Worm (Caenorhabditis elegans) whole organism, late embryonic: ENCODE data around the gene gcy-12.

Source experiments
- K02D7.2 ChIP-seq: sonication (generic microtip); optimal IDR thresholded peaks from 2 replicates; lab custom pipeline; 2017; ENCODE audit warnings: mild to moderate bottlenecking, missing genetic modification characterization, missing compliant biosample characterization
- ceh-18 ChIP-seq: sonication (generic microtip); optimal IDR thresholded peaks from 2 replicates; lab custom pipeline; 2016; ENCODE audit warnings: missing genetic modification characterization, missing compliant biosample characterization
- ceh-19 ChIP-seq: fragments of 200-800 bp; sonication (Bioruptor generic); optimal IDR thresholded peaks from 2 replicates; lab custom pipeline; 2018; ENCODE audit warnings: mild to moderate bottlenecking, missing genetic modification characterization, missing compliant biosample characterization
- ceh-22 ChIP-seq: sonication (generic microtip); optimal IDR thresholded peaks from 2 replicates; lab custom pipeline; 2017; ENCODE audit warnings: missing biosample characterization, missing genetic modification characterization
- ceh-30 ChIP-seq: fragments of 150-350 bp; optimal IDR thresholded peaks from 2 replicates; lab custom pipeline; 2014; ENCODE audit warnings: missing biosample characterization, missing genetic modification characterization
- ceh-31 ChIP-seq: sonication (generic microtip); optimal IDR thresholded peaks from 2 replicates; lab custom pipeline; 2016; ENCODE audit warnings: missing genetic modification characterization, missing compliant biosample characterization
- ceh-45 ChIP-seq: fragments of 200-800 bp; sonication (Bioruptor generic); IDR thresholded peaks from 2 replicates; pipeline ENCODE4 v1.3.6; 2022; ENCODE audit warnings: missing genetic modification reagents, missing genetic modification characterization, missing compliant biosample characterization
- ceh-48 ChIP-seq: sonication (generic microtip); optimal IDR thresholded peaks from 2 replicates; lab custom pipeline; 2016; ENCODE audit warnings: missing genetic modification characterization, inconsistent platforms, missing compliant biosample characterization
- ceh-9 ChIP-seq: sonication (generic microtip); optimal IDR thresholded peaks from 2 replicates; lab custom pipeline; 2016; ENCODE audit warnings: mild to moderate bottlenecking, missing genetic modification characterization, inconsistent platforms, missing compliant biosample characterization
- che-1 ChIP-seq: sonication (generic microtip); optimal IDR thresholded peaks from 2 replicates; lab custom pipeline; 2016; ENCODE audit warnings: mild to moderate bottlenecking, missing genetic modification characterization, missing compliant biosample characterization
- dmd-4 ChIP-seq: sonication (generic microtip); optimal IDR thresholded peaks from 2 replicates; lab custom pipeline; 2016; ENCODE audit warnings: borderline replicate concordance, missing genetic modification characterization, missing compliant biosample characterization
- dve-1 ChIP-seq: sonication (generic microtip); optimal IDR thresholded peaks from 2 replicates; lab custom pipeline; 2017; ENCODE audit warnings: antibody characterized with exemption, mild to moderate bottlenecking, missing genetic modification characterization, missing compliant biosample characterization
- elt-2 ChIP-seq: sonication (generic microtip); optimal IDR thresholded peaks from 2 replicates; lab custom pipeline; 2016; ENCODE audit warnings: missing genetic modification reagents, missing genetic modification characterization, missing compliant biosample characterization
- ets-4 ChIP-seq: sonication (generic microtip); optimal IDR thresholded peaks from 2 replicates; lab custom pipeline; 2016; ENCODE audit warnings: missing genetic modification characterization, missing compliant biosample characterization
- eyg-1 ChIP-seq: sonication (generic microtip); optimal IDR thresholded peaks from 2 replicates; lab custom pipeline; 2016; ENCODE audit warnings: missing genotype, missing genetic modification characterization, missing compliant biosample characterization
- fax-1 ChIP-seq: sonication (generic microtip); optimal IDR thresholded peaks from 2 replicates; lab custom pipeline; 2016; ENCODE audit warnings: missing genotype, missing genetic modification characterization, missing compliant biosample characterization
- gmeb-2 ChIP-seq: sonication (generic microtip); optimal IDR thresholded peaks from 2 replicates; lab custom pipeline; 2016; ENCODE audit warnings: missing genetic modification characterization, inconsistent platforms, missing compliant biosample characterization
- hlh-13 ChIP-seq: fragments of 200-800 bp; sonication (Bioruptor generic); optimal IDR thresholded peaks from 2 replicates; lab custom pipeline; 2018; ENCODE audit warnings: mild to moderate bottlenecking, missing genetic modification characterization, missing compliant biosample characterization
- hlh-15 ChIP-seq: sonication (generic microtip); optimal IDR thresholded peaks from 2 replicates; lab custom pipeline; 2016; ENCODE audit warnings: missing genetic modification characterization, missing compliant biosample characterization
- hlh-30 ChIP-seq: sonication (generic microtip); optimal IDR thresholded peaks from 2 replicates; lab custom pipeline; 2017; ENCODE audit warnings: antibody characterized with exemption, missing genetic modification characterization, missing compliant biosample characterization; ENCODE audit not compliant: insufficient read depth
- lim-6 ChIP-seq: sonication (generic microtip); optimal IDR thresholded peaks from 2 replicates; lab custom pipeline; 2016; ENCODE audit warnings: missing genetic modification characterization, missing compliant biosample characterization
- madf-2 ChIP-seq: sonication (generic microtip); optimal IDR thresholded peaks from 2 replicates; lab custom pipeline; 2017; ENCODE audit warnings: missing genetic modification characterization, missing compliant biosample characterization
- mec-3 ChIP-seq: sonication (generic microtip); optimal IDR thresholded peaks from 2 replicates; lab custom pipeline; 2016; ENCODE audit warnings: borderline replicate concordance, missing genetic modification characterization, missing compliant biosample characterization
- nfya-1 ChIP-seq: sonication (generic microtip); optimal IDR thresholded peaks from 2 replicates; lab custom pipeline; 2017; ENCODE audit warnings: missing genetic modification characterization, mild to moderate bottlenecking, missing compliant biosample characterization, antibody characterized with exemption, moderate library complexity
- npax-4 ChIP-seq: sonication (generic microtip); optimal IDR thresholded peaks from 2 replicates; lab custom pipeline; 2016; ENCODE audit warnings: missing genetic modification characterization, missing compliant biosample characterization
- odd-2 ChIP-seq: sonication (generic microtip); optimal IDR thresholded peaks from 2 replicates; lab custom pipeline; 2017; ENCODE audit warnings: antibody characterized with exemption, mild to moderate bottlenecking, missing genetic modification characterization, missing compliant biosample characterization
- pax-1 ChIP-seq: fragments of 150-350 bp; optimal IDR thresholded peaks from 2 replicates; lab custom pipeline; 2014; ENCODE audit warnings: missing biosample characterization, missing genetic modification characterization
- pros-1 ChIP-seq: fragments of 150-350 bp; optimal IDR thresholded peaks from 2 replicates; lab custom pipeline; 2014; ENCODE audit warnings: missing biosample characterization, missing genetic modification reagents, missing genetic modification characterization
- ref-2 ChIP-seq: sonication (generic microtip); optimal IDR thresholded peaks from 2 replicates; lab custom pipeline; 2016; ENCODE audit warnings: missing genetic modification characterization, missing compliant biosample characterization
- sox-2 ChIP-seq: fragments of 200-800 bp; sonication (Bioruptor generic); IDR thresholded peaks from 2 replicates; pipeline ENCODE4 v1.3.6; 2022; ENCODE audit warnings: missing genetic modification reagents, missing genetic modification characterization, missing compliant biosample characterization
- tbx-2 ChIP-seq: sonication (generic microtip); optimal IDR thresholded peaks from 2 replicates; lab custom pipeline; 2016; ENCODE audit warnings: missing genetic modification characterization, missing compliant biosample characterization
- unc-3 ChIP-seq, 2 experiments: fragments of 200-800 bp in 1 of 2; sonication (Bioruptor generic) in 1 of 2; sonication (generic microtip) in 1 of 2; conservative IDR thresholded peaks in 1 of 2; optimal IDR thresholded peaks in 1 of 2; 2 replicates each; pipeline versions ENCODE4 v1.3.6 to Lab custom; 2016 to 2022; ENCODE audit warnings: missing compliant biosample characterization in 2 of 2, missing genetic modification characterization in 2 of 2, missing genetic modification reagents in 1 of 2
- unc-55 ChIP-seq: sonication (generic microtip); optimal IDR thresholded peaks from 2 replicates; lab custom pipeline; 2017; ENCODE audit warnings: missing biosample characterization, missing genetic modification reagents, missing genetic modification characterization
- zip-5 ChIP-seq: sonication (generic microtip); optimal IDR thresholded peaks from 2 replicates; lab custom pipeline; 2016; ENCODE audit warnings: missing genetic modification characterization, missing compliant biosample characterization
- ztf-16 ChIP-seq: sonication (generic microtip); optimal IDR thresholded peaks from 2 replicates; lab custom pipeline; 2017; ENCODE audit warnings: missing genetic modification characterization, missing compliant biosample characterization

The gcy-12 gene

ce11 chrII:5308961-5309360 is 2.9 kb upstream of the gcy-12 start:
- no peak for TF ChIP-seq odd-2 (tag; lab: Kevin White, UChicago)
- TF ChIP-seq pax-1 (tag; lab: Kevin White, UChicago): no peak
- TF ChIP-seq ceh-48 (tag; lab: Kevin White, UChicago): no peak
- TF ChIP-seq npax-4 (tag; lab: Kevin White, UChicago): no peak
- no peak for TF ChIP-seq hlh-15 (tag; lab: Kevin White, UChicago)
- no peak for TF ChIP-seq eyg-1 (tag; lab: Kevin White, UChicago)
- TF ChIP-seq ets-4 (tag; lab: Kevin White, UChicago): no peak
- TF ChIP-seq lim-6 (tag; lab: Kevin White, UChicago): no peak
- TF ChIP-seq zip-5 (tag; lab: Kevin White, UChicago): no peak
- TF ChIP-seq ceh-45 (GFP tag; lab: Robert Waterston, UW): no peak
- TF ChIP-seq ceh-22 (tag; lab: Kevin White, UChicago): no peak
- TF ChIP-seq che-1 (tag; lab: Kevin White, UChicago): no peak
- TF ChIP-seq, all 69 proteins: peak for 0

- TF ChIP-seq unc-3 (GFP tag; conservative IDR thresholded peaks at IDR 0.05; lab: Robert Waterston, UW) (no peak), unc-3 (tag; optimal IDR thresholded peaks at IDR 0.05; lab: Kevin White, UChicago) (no peak), hlh-30 (no peak), gmeb-2 (tag; lab: Kevin White, UChicago) (no peak), ceh-9 (tag; lab: Kevin White, UChicago) (no peak), dmd-4 (tag; lab: Kevin White, UChicago) (no peak), dve-1 (no peak), ets-4 (tag; lab: Kevin White, UChicago) (no peak), pros-1 (tag; lab: Kevin White, UChicago) (no peak), ceh-19 (no peak), ceh-31 (tag; lab: Kevin White, UChicago) (no peak)
These were observed 2.1 kb upstream of the gcy-12 start for ce11 chrII:5309720-5310119.

- no peak for TF ChIP-seq sox-2 (GFP tag; lab: Robert Waterston, UW)
These were observed 1.1 kb upstream of the gcy-12 start for ce11 chrII:5310795-5311194.

ce11 chrII:5320205-5320951 is 8.5 kb downstream of the gcy-12 start:
- TF ChIP-seq fax-1 (tag; lab: Kevin White, UChicago): no peak
- TF ChIP-seq nfya-1 (tag; lab: Kevin White, UChicago): peak; percentile 4

- TF ChIP-seq tbx-2 (tag; lab: Kevin White, UChicago): peak; percentile 22
- no peak for TF ChIP-seq gmeb-2 (tag; lab: Kevin White, UChicago)
- no peak for TF ChIP-seq ceh-9 (tag; lab: Kevin White, UChicago)
- no peak for TF ChIP-seq mec-3 (tag; lab: Kevin White, UChicago)
- no peak for TF ChIP-seq fax-1 (tag; lab: Kevin White, UChicago)
- TF ChIP-seq ceh-18 (tag; lab: Kevin White, UChicago): no peak
- TF ChIP-seq unc-55 (GFP tag; lab: Kevin White, UChicago): no peak
- peak; percentile 28 for TF ChIP-seq nfya-1 (tag; lab: Kevin White, UChicago)
- TF ChIP-seq K02D7.2 (tag; lab: Kevin White, UChicago): no peak
- TF ChIP-seq ceh-31 (tag; lab: Kevin White, UChicago): peak; percentile 45
- no peak for TF ChIP-seq ztf-16 (tag; lab: Kevin White, UChicago)
- no peak for TF ChIP-seq hlh-15 (tag; lab: Kevin White, UChicago)
- no peak for TF ChIP-seq hlh-13 (GFP tag; lab: Kevin White, UChicago)
- no peak for TF ChIP-seq dmd-4 (tag; lab: Kevin White, UChicago)
- TF ChIP-seq madf-2: no peak
- no peak for TF ChIP-seq elt-2
- TF ChIP-seq npax-4 (tag; lab: Kevin White, UChicago): no peak
- TF ChIP-seq ceh-30 (tag; lab: Kevin White, UChicago): no peak
- peak; percentile 21 for TF ChIP-seq ref-2 (tag; lab: Kevin White, UChicago)
These were observed 10.0 kb downstream of the gcy-12 start for ce11 chrII:5321718-5322286.
